Fruit fly (Drosophila melanogaster): Measurements from ENCODE around the gene G9a.
A peak's percentile ranks its signal among the peaks of the same experiment; 100 is the strongest.

The G9a gene

dm6 chrX:245802-246201 is at the start of gene G9a, which contains the start of gene CG3038 (continued):
- no peak for TF ChIP-seq knrl (GFP tag; IDR thresholded peaks at IDR 0.05; ENCODE audit: partially characterized antibody)
- peak; percentile 1 for TF ChIP-seq pros (GFP tag; optimal IDR thresholded peaks at IDR 0.05)
- TF ChIP-seq ato (GFP tag; IDR thresholded peaks at IDR 0.05; ENCODE audit: partially characterized antibody): no peak
- peak; percentile 46 for TF ChIP-seq scrt (GFP tag; optimal IDR thresholded peaks at IDR 0.05)
- no peak for TF ChIP-seq ken (GFP tag; IDR thresholded peaks at IDR 0.05)
- no peak for TF ChIP-seq ase (GFP tag; IDR thresholded peaks at IDR 0.05)
- no peak for TF ChIP-seq zfh1 (GFP tag; IDR thresholded peaks at IDR 0.05)
- TF ChIP-seq Abd-B (GFP tag; optimal IDR thresholded peaks at IDR 0.05): no peak
- TF ChIP-seq CG16815 (GFP tag; optimal IDR thresholded peaks at IDR 0.05): no peak
- no peak for TF ChIP-seq sens-2 (GFP tag; IDR thresholded peaks at IDR 0.05)
- TF ChIP-seq Chrac-16 (GFP tag; optimal IDR thresholded peaks at IDR 0.05): peak; percentile 23
- no peak for TF ChIP-seq ara (GFP tag; IDR thresholded peaks at IDR 0.05)
- TF ChIP-seq grau (tag; optimal IDR thresholded peaks at IDR 0.05): peak; percentile 31
- no peak for TF ChIP-seq CG14050 (GFP tag; IDR thresholded peaks at IDR 0.05)
- no peak for TF ChIP-seq Opbp (GFP tag; IDR thresholded peaks at IDR 0.05; ENCODE audit: partially characterized antibody)
- peak; percentile 96 for TF ChIP-seq ewg (GFP tag; optimal IDR thresholded peaks at IDR 0.05)
- TF ChIP-seq ro (GFP tag; IDR thresholded peaks at IDR 0.05): no peak
- TF ChIP-seq sim (GFP tag; IDR thresholded peaks at IDR 0.05): no peak
- peak; percentile 38 for TF ChIP-seq CG2712 (tag; optimal IDR thresholded peaks at IDR 0.05)
- no peak for TF ChIP-seq ash1 (GFP tag; optimal IDR thresholded peaks at IDR 0.05)
- TF ChIP-seq Spps (tag; optimal IDR thresholded peaks at IDR 0.05): no peak
- TF ChIP-seq Awh (GFP tag; IDR thresholded peaks at IDR 0.05): no peak
- TF ChIP-seq Hr51 (GFP tag; optimal IDR thresholded peaks at IDR 0.05): peak in 1 of 2 experiments; percentile 19
- TF ChIP-seq CG1832 (GFP tag; optimal IDR thresholded peaks at IDR 0.05): no peak
- no peak for TF ChIP-seq bowl (GFP tag; IDR thresholded peaks at IDR 0.05)
- TF ChIP-seq shn (GFP tag; optimal IDR thresholded peaks at IDR 0.05): peak; percentile 13
- TF ChIP-seq CG10959 (GFP tag; IDR thresholded peaks at IDR 0.05): no peak
- TF ChIP-seq NFAT (GFP tag; IDR thresholded peaks at IDR 0.05): no peak
- no peak for TF ChIP-seq Ptx1 (GFP tag; IDR thresholded peaks at IDR 0.05)
- peak; percentile 2 for TF ChIP-seq unpg (GFP tag; optimal IDR thresholded peaks at IDR 0.05)
- no peak for TF ChIP-seq H15 (GFP tag; IDR thresholded peaks at IDR 0.05)
- TF ChIP-seq CG6254 (GFP tag; optimal IDR thresholded peaks at IDR 0.05): peak; percentile 42
- no peak for TF ChIP-seq cato (GFP tag; optimal IDR thresholded peaks at IDR 0.05; ENCODE audit: borderline replicate concordance)
- TF ChIP-seq emc (GFP tag; optimal IDR thresholded peaks at IDR 0.05): peak; percentile 9
- peak; percentile 66 for TF ChIP-seq pita (GFP tag; optimal IDR thresholded peaks at IDR 0.05)
- peak; percentile 30 for TF ChIP-seq CG6854 (GFP tag; optimal IDR thresholded peaks at IDR 0.05)
- TF ChIP-seq CG7786 (GFP tag; optimal IDR thresholded peaks at IDR 0.05): no peak
- peak; percentile 15 for TF ChIP-seq bigmax (GFP tag; optimal IDR thresholded peaks at IDR 0.05)
- no peak for TF ChIP-seq amos (GFP tag; IDR thresholded peaks at IDR 0.05; ENCODE audit: partially characterized antibody)
- TF ChIP-seq slbo (GFP tag; IDR thresholded peaks at IDR 0.05): no peak
- TF ChIP-seq dati (GFP tag; IDR thresholded peaks at IDR 0.05): no peak
- TF ChIP-seq repo (GFP tag; optimal IDR thresholded peaks at IDR 0.05): peak; percentile 26
- no peak for TF ChIP-seq D19A (tag; optimal IDR thresholded peaks at IDR 0.05)
- no peak for TF ChIP-seq ind (GFP tag; optimal IDR thresholded peaks at IDR 0.05)
- no peak for TF ChIP-seq bsh (GFP tag; optimal IDR thresholded peaks at IDR 0.05)
- TF ChIP-seq Ssrp (tag; optimal IDR thresholded peaks at IDR 0.05): no peak
- no peak for TF ChIP-seq az2 (GFP tag; optimal IDR thresholded peaks at IDR 0.05)
- TF ChIP-seq CG10147 (GFP tag; optimal IDR thresholded peaks at IDR 0.05): peak; percentile 46
- TF ChIP-seq CG1647 (GFP tag; optimal IDR thresholded peaks at IDR 0.05): no peak
- no peak for TF ChIP-seq psq (GFP tag; optimal IDR thresholded peaks at IDR 0.05)
- TF ChIP-seq CG8388 (GFP tag; optimal IDR thresholded peaks at IDR 0.05): no peak
